Fruit fly (Drosophila melanogaster) S2 (cell line): ENCODE data around the gene CG4022.

Experiments used
- CG8478 ChIP-seq: fragments of >200 bp; optimal IDR thresholded peaks from 2 replicates; lab custom pipeline; 2018
- CTCF ChIP-seq, 2 experiments: fragments of >200 bp; optimal IDR thresholded peaks; 2 replicates each; lab custom pipeline; 2018

Gene CG4022

DNA sequence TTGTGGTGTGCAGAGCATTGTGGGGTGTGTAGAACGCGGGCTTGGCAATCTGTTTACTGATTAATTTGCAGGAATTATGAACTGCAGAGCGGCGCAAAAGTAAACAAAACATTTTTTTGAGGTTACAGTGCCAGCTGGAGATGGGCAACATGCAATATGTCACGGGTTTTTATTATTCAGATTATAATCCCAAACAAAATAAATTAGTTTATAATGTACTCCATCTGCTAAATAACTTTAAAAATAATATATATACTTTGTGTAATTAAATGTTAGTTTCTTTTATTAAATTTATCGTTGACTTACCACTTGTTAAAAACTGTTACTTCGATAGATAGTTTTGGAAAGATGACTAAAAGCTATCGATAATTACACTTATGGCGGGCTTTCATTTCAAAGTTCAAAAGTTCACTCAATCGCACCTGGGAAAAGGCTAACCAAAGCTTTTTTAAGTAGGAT lies 39.7 kb downstream of the CG4022 start, which contains the start of gene Fdx1:
TSS of gene Fdx1 (minus strand) at position 332 of the 459 bp plus-strand sequence.
- TF ChIP-seq CG8478 (lab: Kevin White, UChicago) (no peak), CTCF (optimal IDR thresholded peaks at IDR 0.05; lab: Kevin White, UChicago) (no peak)

- no peak for TF ChIP-seq CG8478 (lab: Kevin White, UChicago)
- no peak for TF ChIP-seq CTCF (optimal IDR thresholded peaks at IDR 0.05; lab: Kevin White, UChicago)
Measured at dm6 chr3L:9368665-9369064, 42.0 kb downstream of the CG4022 start.

DNA sequence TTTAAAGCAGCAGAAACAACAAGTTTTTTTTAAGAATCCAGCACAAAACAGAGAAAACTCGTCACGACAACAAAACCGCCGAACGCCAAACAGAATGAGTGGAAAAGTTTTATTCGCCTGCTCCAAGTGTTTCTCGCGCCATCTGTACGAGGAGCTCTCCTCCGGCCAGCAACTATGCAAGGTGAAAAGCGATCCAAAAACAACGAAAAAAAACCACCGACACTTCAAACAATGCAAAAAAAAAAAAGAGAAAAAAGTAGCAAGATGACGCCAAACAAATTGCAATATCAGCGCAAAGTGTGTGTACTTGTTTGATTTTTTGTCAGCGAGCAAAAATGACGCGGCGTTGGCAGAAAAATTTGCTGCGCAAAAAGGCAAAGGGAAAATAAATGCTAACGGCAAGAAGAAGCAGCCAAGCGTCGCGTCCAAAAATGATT lies 43.2 kb downstream of the CG4022 start:
- TF ChIP-seq CG8478 (lab: Kevin White, UChicago) (no peak), CTCF (optimal IDR thresholded peaks at IDR 0.05; lab: Kevin White, UChicago) (no peak)

dm6 chr3L:9366850-9367430 lies 43.7 kb downstream of the CG4022 start, which contains the start of the genes Klp67A and CG4452:
Gene Klp67A (minus strand): TSS chr3L:9367046.
Gene CG4452 (plus strand): TSS chr3L:9367377.
- no peak for TF ChIP-seq CTCF (optimal IDR thresholded peaks at IDR 0.05; lab: Kevin White, UChicago)
- no peak for TF ChIP-seq CG8478 (lab: Kevin White, UChicago)

DNA sequence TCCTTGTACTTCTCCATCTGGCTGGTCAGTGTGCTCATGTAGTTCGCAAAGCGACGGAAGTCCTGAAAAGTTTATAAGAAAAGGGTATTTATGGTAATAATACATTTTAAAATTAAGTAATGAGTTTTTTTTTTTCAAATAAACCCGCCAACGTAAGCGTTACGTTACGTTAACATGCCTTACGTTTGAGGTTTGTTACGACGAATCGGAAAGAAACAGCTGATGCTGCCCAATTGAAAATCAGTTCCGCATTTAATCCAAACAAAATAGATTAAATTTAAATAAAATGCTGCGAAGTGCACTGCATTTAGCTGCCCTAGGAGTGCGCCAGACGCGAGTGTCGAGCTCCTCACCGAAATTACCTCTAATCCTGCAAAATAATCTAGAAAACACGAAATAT lies 46.5 kb downstream of the CG4022 start, which contains the start of gene mRRF1:
TSS of gene mRRF1 (plus strand) at position 220 of the 400 bp plus-strand sequence.
- TF ChIP-seq CTCF (optimal IDR thresholded peaks at IDR 0.05; lab: Kevin White, UChicago) (no peak), CG8478 (lab: Kevin White, UChicago) (no peak)

DNA sequence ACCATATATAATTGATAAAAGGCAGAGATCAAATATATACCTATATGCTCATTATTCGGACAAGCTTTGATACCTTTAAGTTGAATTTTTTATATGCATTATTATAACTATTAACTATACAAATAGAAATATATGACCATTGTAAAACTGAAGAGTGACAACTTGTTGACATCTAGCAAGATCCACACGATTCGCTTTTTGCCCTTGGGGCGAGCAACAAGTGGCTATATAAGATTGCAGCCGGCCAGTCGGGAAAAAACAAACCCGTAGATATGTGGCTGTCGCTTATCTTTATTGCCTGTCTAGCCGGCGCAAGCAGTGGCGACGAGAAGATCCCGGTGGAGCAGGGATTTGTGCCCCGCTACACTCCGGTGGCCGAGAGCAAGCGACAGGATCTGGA lies 48.7 kb downstream of the CG4022 start, which contains the start of gene CG34456:
TSS of gene CG34456 (plus strand) at position 215 of the 400 bp plus-strand sequence.
- TF ChIP-seq CG8478 (lab: Kevin White, UChicago) = no peak
- TF ChIP-seq CTCF (optimal IDR thresholded peaks at IDR 0.05; lab: Kevin White, UChicago) = no peak

DNA sequence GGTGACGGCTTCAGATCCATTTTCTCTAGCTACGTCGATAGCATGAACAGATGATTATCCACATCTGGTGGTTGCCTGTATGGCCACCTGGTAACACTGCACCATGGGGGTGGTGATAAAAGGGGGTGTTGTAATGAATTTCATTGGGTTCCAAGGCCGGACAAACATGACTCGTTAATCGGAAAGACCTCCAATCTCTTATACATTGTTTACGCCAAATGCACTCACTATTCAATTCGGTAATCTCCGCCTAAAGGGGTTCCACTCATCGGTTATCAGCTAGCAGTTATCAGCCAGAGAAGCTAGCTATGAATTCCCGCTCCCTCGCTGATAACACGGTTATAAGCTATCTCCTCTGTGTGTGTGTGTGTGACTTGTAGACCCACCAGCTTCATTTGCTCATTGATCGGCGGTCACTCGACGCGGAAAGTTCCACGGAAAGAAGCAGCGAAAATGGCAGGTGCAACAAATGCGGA lies 50.4 kb downstream of the CG4022 start, which contains the start of gene Pdxk:
TSS of gene Pdxk (plus strand) at position 100 of the 476 bp plus-strand sequence.
- no peak for TF ChIP-seq CG8478 (lab: Kevin White, UChicago)
- no peak for TF ChIP-seq CTCF (optimal IDR thresholded peaks at IDR 0.05; lab: Kevin White, UChicago)

DNA sequence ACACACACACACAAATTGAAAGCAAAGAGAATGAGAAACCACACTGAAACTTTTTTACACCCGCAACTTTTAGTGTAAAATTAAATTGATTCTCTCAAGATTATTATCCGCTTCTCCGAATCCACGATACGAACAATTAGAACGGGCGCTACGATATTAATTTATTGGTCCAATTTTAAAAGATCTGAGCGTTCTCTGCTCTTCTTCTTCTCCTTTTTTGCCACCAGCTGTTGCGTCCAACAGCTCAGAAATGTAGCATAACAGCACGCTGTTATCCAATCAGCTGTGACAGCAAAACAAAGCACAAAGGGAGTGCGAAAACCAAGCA lies 52.0 kb downstream of the CG4022 start, which contains the start of the genes UGP and Svip:
TSS of gene UGP (minus strand) at position 223 of the 328 bp plus-strand sequence.
TSS of gene Svip (plus strand) at position 287 of the 328 bp plus-strand sequence.
- no peak for TF ChIP-seq CG8478 (lab: Kevin White, UChicago)
- TF ChIP-seq CTCF (optimal IDR thresholded peaks at IDR 0.05; lab: Kevin White, UChicago) = no peak

DNA sequence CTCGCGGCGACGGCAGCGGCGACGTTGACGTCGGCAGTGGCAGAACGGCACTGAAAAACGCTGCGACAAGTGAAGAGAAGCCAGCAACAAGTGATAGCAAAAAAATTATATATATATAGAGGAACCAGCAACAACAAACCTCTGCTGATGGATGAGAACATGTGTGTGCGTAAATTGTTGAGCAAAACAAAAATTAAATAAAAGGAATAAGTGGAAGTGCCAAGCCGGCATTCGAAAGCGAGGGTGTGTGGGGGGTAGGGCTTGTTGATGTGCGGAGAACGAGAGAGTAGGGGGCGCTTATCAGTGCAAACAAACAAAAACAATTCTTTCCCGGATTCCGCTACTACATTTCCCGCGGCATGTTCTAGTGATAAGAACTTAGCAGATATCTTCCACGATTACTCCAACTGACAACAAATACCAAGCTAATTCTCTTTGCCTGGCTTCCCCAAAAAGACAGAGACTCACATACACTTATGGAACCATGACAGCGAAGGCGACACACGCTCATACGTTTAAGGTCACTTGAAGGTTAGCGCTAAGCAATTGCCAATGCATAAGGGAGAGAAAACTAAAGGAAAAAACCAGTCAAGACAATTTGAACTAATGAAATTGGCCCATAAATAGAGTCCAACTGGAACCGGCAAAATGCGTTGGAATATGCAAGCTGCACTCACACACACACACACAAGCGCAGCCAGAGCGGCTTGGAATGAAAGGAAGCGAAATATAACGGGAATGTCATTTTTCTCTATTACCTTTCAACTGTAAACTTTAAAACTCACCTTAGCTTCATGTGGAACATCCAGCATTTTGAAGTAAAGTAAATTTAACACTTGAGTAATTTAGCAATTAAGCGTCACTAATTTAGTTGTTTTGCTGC lies 52.6 kb downstream of the CG4022 start:
- no peak for TF ChIP-seq CG8478 (lab: Kevin White, UChicago)
- no peak for TF ChIP-seq CTCF (optimal IDR thresholded peaks at IDR 0.05; lab: Kevin White, UChicago)
